Worm (Caenorhabditis elegans) whole organism, midembryonic: Measurements from ENCODE around the gene C47G2.3.

ENCODE experiments used
- T22C8.4 ChIP-seq: fragments of 200-800 bp; sonication (Bioruptor generic); IDR thresholded peaks from 2 replicates; pipeline ENCODE4 v1.3.6; 2022; ENCODE audit warnings: missing genetic modification characterization, missing compliant biosample characterization
- cog-1 ChIP-seq: sonication (generic microtip); optimal IDR thresholded peaks from 2 replicates; lab custom pipeline; 2016; ENCODE audit warnings: missing genetic modification characterization, missing compliant biosample characterization
- flt-1 ChIP-seq: fragments of 200-800 bp; sonication (Bioruptor generic); IDR thresholded peaks from 2 replicates; pipeline ENCODE4 v1.3.6; 2022; ENCODE audit warnings: missing genetic modification characterization, missing compliant biosample characterization
- klf-2 ChIP-seq: fragments of 200-800 bp; sonication (Bioruptor generic); conservative IDR thresholded peaks from 2 replicates; pipeline ENCODE4 v1.3.6; 2022; ENCODE audit warnings: missing genetic modification reagents, missing genetic modification characterization, missing compliant biosample characterization
- med-1 ChIP-seq: sonication (generic microtip); optimal IDR thresholded peaks from 2 replicates; lab custom pipeline; 2017; ENCODE audit warnings: missing genetic modification characterization, mild to moderate bottlenecking, missing compliant biosample characterization, antibody characterized with exemption, missing genetic modification reagents; ENCODE audit not compliant: insufficient read depth
- ztf-29 ChIP-seq: fragments of 200-800 bp; sonication (Bioruptor generic); IDR thresholded peaks from 2 replicates; pipeline ENCODE4 v1.3.6; 2022; ENCODE audit warnings: missing genetic modification reagents, missing genetic modification characterization, missing compliant biosample characterization

DNA sequence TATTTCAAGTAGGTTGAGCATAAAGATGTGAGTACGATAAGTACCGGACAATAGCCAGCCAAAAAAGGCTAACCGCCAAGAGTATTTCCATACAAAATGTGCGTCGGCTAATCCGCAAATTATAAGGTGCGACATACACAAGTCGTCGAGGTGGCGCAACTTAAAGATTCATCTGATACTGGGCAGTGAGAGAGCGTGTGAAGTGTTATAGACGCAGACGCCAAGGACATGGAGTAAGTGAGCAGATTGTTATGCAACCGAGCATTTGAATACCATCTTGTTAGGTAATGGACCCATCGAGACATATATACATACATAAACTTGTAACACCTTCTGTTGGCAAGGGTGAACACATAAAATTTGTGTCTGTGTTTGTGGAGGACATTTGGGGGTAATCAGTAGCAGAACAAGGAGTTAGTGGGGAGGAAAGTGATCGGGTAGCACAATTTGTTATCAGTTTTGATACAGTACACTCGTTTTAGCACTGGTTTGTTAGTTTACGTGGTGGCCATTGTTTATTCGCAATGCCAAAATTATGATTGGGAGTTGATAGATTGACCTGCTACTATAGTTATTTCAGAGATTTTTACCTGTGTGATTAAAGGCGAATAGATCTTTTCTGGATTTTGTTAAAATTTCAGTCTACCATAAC lies 4.6 kb downstream of the C47G2.3 start:
- TF ChIP-seq flt-1 (GFP tag; lab: Robert Waterston, UW) (no peak), cog-1 (no peak), med-1 (no peak), klf-2 (GFP tag; lab: Robert Waterston, UW) (no peak), T22C8.4 (GFP tag; lab: Robert Waterston, UW) (no peak), ztf-29 (GFP tag; lab: Robert Waterston, UW) (no peak)
